Worm (Caenorhabditis elegans) whole organism, L1 larva: ENCODE data around the gene F01D5.10.
A peak's percentile ranks its signal among the peaks of the same experiment; 100 is the strongest.

ENCODE experiments used
- C04F5.9 ChIP-seq: sonication (generic microtip); optimal IDR thresholded peaks from 2 replicates; lab custom pipeline; 2016; ENCODE audit warnings: missing genetic modification characterization, missing compliant biosample characterization
- C16A3.4 ChIP-seq: fragments of 150-350 bp; optimal IDR thresholded peaks from 2 replicates; lab custom pipeline; 2014; ENCODE audit warnings: missing biosample characterization, missing genetic modification characterization
- F16B12.6 ChIP-seq: fragments of 150-350 bp; optimal IDR thresholded peaks from 2 replicates; lab custom pipeline; 2014; ENCODE audit warnings: missing biosample characterization, missing genetic modification characterization
- alr-1 ChIP-seq: fragments of 200-800 bp; sonication (Bioruptor generic); optimal IDR thresholded peaks from 2 replicates; lab custom pipeline; 2018; ENCODE audit warnings: borderline replicate concordance, mild to moderate bottlenecking, missing genetic modification characterization, missing compliant biosample characterization
- ama-1 ChIP-seq: fragments of 150-350 bp; optimal IDR thresholded peaks from 2 replicates; lab custom pipeline; 2014
- blmp-1 ChIP-seq: fragments of 150-350 bp; optimal IDR thresholded peaks from 2 replicates; lab custom pipeline; 2014; ENCODE audit warnings: missing biosample characterization, missing genetic modification characterization
- ceh-63 ChIP-seq: fragments of 200-800 bp; sonication (Bioruptor generic); optimal IDR thresholded peaks from 2 replicates; lab custom pipeline; 2018; ENCODE audit warnings: mild to moderate bottlenecking, missing genetic modification characterization, missing compliant biosample characterization
- ceh-8 ChIP-seq: fragments of 200-800 bp; sonication (Bioruptor generic); optimal IDR thresholded peaks from 2 replicates; lab custom pipeline; 2018; ENCODE audit warnings: mild to moderate bottlenecking, missing genetic modification characterization, moderate library complexity, missing compliant biosample characterization
- dpl-1 ChIP-seq, 3 experiments: fragments of 150-350 bp in 2 of 3; sonication (generic microtip) in 1 of 3; optimal IDR thresholded peaks; 2 replicates each; lab custom pipeline; 2014 to 2017; ENCODE audit warnings: missing biosample characterization in 3 of 3, missing genetic modification characterization in 3 of 3, missing genetic modification reagents in 3 of 3
- dsc-1 ChIP-seq: sonication (generic microtip); optimal IDR thresholded peaks from 2 replicates; lab custom pipeline; 2016; ENCODE audit warnings: mild to moderate bottlenecking, missing genetic modification characterization, missing compliant biosample characterization
- efl-1 ChIP-seq, 4 experiments: fragments of 150-350 bp; optimal IDR thresholded peaks in 3 of 4; peaks in 1 of 4; 1 replicate in 1 of 4; 2 replicates in 3 of 4; lab custom pipeline; 2014; ENCODE audit warnings: missing biosample characterization in 2 of 4, missing genetic modification characterization in 2 of 4, missing genetic modification reagents in 2 of 4
- efl-3 ChIP-seq: fragments of 200-800 bp; sonication (Bioruptor generic); optimal IDR thresholded peaks from 2 replicates; lab custom pipeline; 2018; ENCODE audit warnings: mild to moderate bottlenecking, missing genetic modification characterization, missing compliant biosample characterization
- egl-13 ChIP-seq: sonication (generic microtip); optimal IDR thresholded peaks from 2 replicates; lab custom pipeline; 2016; ENCODE audit warnings: missing genotype, missing genetic modification reagents, missing genetic modification characterization, missing compliant biosample characterization
- elt-2 ChIP-seq: sonication (generic microtip); optimal IDR thresholded peaks from 2 replicates; lab custom pipeline; 2016; ENCODE audit warnings: missing genetic modification characterization, mild to moderate bottlenecking, inconsistent platforms, missing compliant biosample characterization, missing genetic modification reagents
- elt-3 ChIP-seq, 6 experiments: fragments of 150-350 bp in 1 of 6; sonication (generic microtip); optimal IDR thresholded peaks; 2 replicates each; lab custom pipeline; 2017 to 2018; ENCODE audit warnings: missing biosample characterization in 6 of 6, missing genetic modification characterization in 6 of 6, inconsistent platforms in 1 of 6
- ets-5 ChIP-seq: fragments of 200-800 bp; sonication (Bioruptor generic); IDR thresholded peaks from 2 replicates; pipeline ENCODE4 v1.3.6; 2022; ENCODE audit warnings: missing genetic modification characterization, missing compliant biosample characterization
- fkh-4 ChIP-seq: sonication (generic microtip); optimal IDR thresholded peaks from 2 replicates; lab custom pipeline; 2016; ENCODE audit warnings: missing compliant biosample characterization, missing genetic modification characterization, borderline replicate concordance
- fos-1 ChIP-seq: fragments of 150-350 bp; optimal IDR thresholded peaks from 2 replicates; lab custom pipeline; 2014; ENCODE audit warnings: missing biosample characterization, missing genetic modification characterization
- grh-1 ChIP-seq: fragments of 200-800 bp; sonication (Bioruptor generic); IDR thresholded peaks from 2 replicates; pipeline ENCODE4 v1.3.6; 2022; ENCODE audit warnings: missing genetic modification reagents, missing genetic modification characterization, missing compliant biosample characterization
- hlh-4 ChIP-seq: sonication (generic microtip); optimal IDR thresholded peaks from 2 replicates; lab custom pipeline; 2016; ENCODE audit warnings: mild to moderate bottlenecking, missing genetic modification characterization, missing compliant biosample characterization
- hpl-2 ChIP-seq: fragments of 150-350 bp; optimal IDR thresholded peaks from 2 replicates; lab custom pipeline; 2014; ENCODE audit warnings: missing biosample characterization, missing genetic modification reagents, missing genetic modification characterization
- irx-1 ChIP-seq: sonication (generic microtip); optimal IDR thresholded peaks from 2 replicates; lab custom pipeline; 2016; ENCODE audit warnings: missing genetic modification characterization, missing compliant biosample characterization
- lin-13 ChIP-seq: fragments of 150-350 bp; optimal IDR thresholded peaks from 2 replicates; lab custom pipeline; 2014; ENCODE audit warnings: missing biosample characterization, missing genetic modification reagents, missing genetic modification characterization
- lin-14 ChIP-seq: fragments of 200-800 bp; sonication (Bioruptor generic); optimal IDR thresholded peaks from 2 replicates; lab custom pipeline; 2018; ENCODE audit warnings: mild to moderate bottlenecking, missing genetic modification characterization, moderate library complexity, missing compliant biosample characterization
- lin-15B ChIP-seq: fragments of 150-350 bp; sonication (generic microtip); optimal IDR thresholded peaks from 3 replicates; lab custom pipeline; 2014; ENCODE audit warnings: missing biosample characterization, missing genetic modification characterization
- lin-39 ChIP-seq: fragments of 150-350 bp; optimal IDR thresholded peaks from 2 replicates; lab custom pipeline; 2014; ENCODE audit warnings: missing biosample characterization, missing genetic modification reagents, missing genetic modification characterization
- mdl-1 ChIP-seq, 2 experiments: fragments of 150-350 bp; optimal IDR thresholded peaks; 2 replicates each; lab custom pipeline; 2014 to 2017; ENCODE audit warnings: missing biosample characterization in 2 of 2, missing genetic modification characterization in 2 of 2, inconsistent platforms in 1 of 2
- mef-2 ChIP-seq: fragments of 150-350 bp; optimal IDR thresholded peaks from 2 replicates; lab custom pipeline; 2014; ENCODE audit warnings: missing biosample characterization, missing genetic modification characterization
- mep-1 ChIP-seq: fragments of 150-350 bp; optimal IDR thresholded peaks from 2 replicates; lab custom pipeline; 2014; ENCODE audit warnings: missing biosample characterization, missing genetic modification characterization
- nhr-11 ChIP-seq: fragments of 150-350 bp; optimal IDR thresholded peaks from 2 replicates; lab custom pipeline; 2014; ENCODE audit warnings: missing biosample characterization, missing genetic modification characterization
- nhr-12 ChIP-seq: sonication (generic microtip); optimal IDR thresholded peaks from 2 replicates; lab custom pipeline; 2017; ENCODE audit warnings: missing biosample characterization, missing genetic modification characterization
- nhr-71 ChIP-seq: sonication (generic microtip); optimal IDR thresholded peaks from 2 replicates; lab custom pipeline; 2016; ENCODE audit warnings: mild to moderate bottlenecking, missing genetic modification characterization, moderate library complexity, missing compliant biosample characterization
- nhr-84 ChIP-seq: sonication (generic microtip); optimal IDR thresholded peaks from 2 replicates; lab custom pipeline; 2017; ENCODE audit warnings: missing biosample characterization, missing genetic modification characterization
- nhr-85 ChIP-seq: sonication (generic microtip); peaks from one replicate; lab custom pipeline; 2016; ENCODE audit warnings: missing genetic modification characterization, inconsistent platforms, missing compliant biosample characterization
- nhr-90 ChIP-seq: sonication (generic microtip); optimal IDR thresholded peaks from 2 replicates; lab custom pipeline; 2016; ENCODE audit warnings: mild to moderate bottlenecking, missing genetic modification characterization, missing compliant biosample characterization; ENCODE audit not compliant: poor library complexity
- pag-3 ChIP-seq: sonication (generic microtip); optimal IDR thresholded peaks from 2 replicates; lab custom pipeline; 2017; ENCODE audit warnings: missing genetic modification characterization, mild to moderate bottlenecking, missing compliant biosample characterization, antibody characterized with exemption, borderline replicate concordance; ENCODE audit not compliant: insufficient read depth
- skn-1 ChIP-seq: fragments of 150-350 bp; optimal IDR thresholded peaks from 2 replicates; lab custom pipeline; 2014; ENCODE audit warnings: missing biosample characterization, missing genetic modification characterization
- snpc-4 ChIP-seq: fragments of 150-350 bp; optimal IDR thresholded peaks from 2 replicates; lab custom pipeline; 2014; ENCODE audit warnings: missing biosample characterization, missing genetic modification characterization
- sptf-1 ChIP-seq: fragments of 150-350 bp; optimal IDR thresholded peaks from 2 replicates; lab custom pipeline; 2014; ENCODE audit warnings: missing biosample characterization, missing genetic modification characterization
- sup-37 ChIP-seq: fragments of 200-800 bp; sonication (Bioruptor generic); optimal IDR thresholded peaks from 2 replicates; lab custom pipeline; 2018; ENCODE audit warnings: mild to moderate bottlenecking, missing genetic modification characterization, missing compliant biosample characterization
- swsn-7 ChIP-seq: sonication (generic microtip); optimal IDR thresholded peaks from 2 replicates; lab custom pipeline; 2016; ENCODE audit warnings: missing genetic modification characterization, missing compliant biosample characterization
- tbx-2 ChIP-seq: sonication (generic microtip); optimal IDR thresholded peaks from 2 replicates; lab custom pipeline; 2016; ENCODE audit warnings: missing genetic modification characterization, missing compliant biosample characterization
- tlp-1 ChIP-seq: fragments of 150-350 bp; optimal IDR thresholded peaks from 2 replicates; lab custom pipeline; 2014; ENCODE audit warnings: missing biosample characterization, missing genetic modification characterization
- unc-98 ChIP-seq: fragments of 200-800 bp; sonication (Bioruptor generic); IDR thresholded peaks from 2 replicates; pipeline ENCODE4 v1.3.6; 2022; ENCODE audit warnings: missing genetic modification characterization, missing compliant biosample characterization
- zag-1 ChIP-seq: fragments of 150-350 bp; optimal IDR thresholded peaks from 2 replicates; lab custom pipeline; 2014; ENCODE audit warnings: missing biosample characterization, missing genetic modification characterization
- ztf-4 ChIP-seq: fragments of 150-350 bp; optimal IDR thresholded peaks from 2 replicates; lab custom pipeline; 2014; ENCODE audit warnings: missing biosample characterization, missing genetic modification characterization

The F01D5.10 gene

DNA sequence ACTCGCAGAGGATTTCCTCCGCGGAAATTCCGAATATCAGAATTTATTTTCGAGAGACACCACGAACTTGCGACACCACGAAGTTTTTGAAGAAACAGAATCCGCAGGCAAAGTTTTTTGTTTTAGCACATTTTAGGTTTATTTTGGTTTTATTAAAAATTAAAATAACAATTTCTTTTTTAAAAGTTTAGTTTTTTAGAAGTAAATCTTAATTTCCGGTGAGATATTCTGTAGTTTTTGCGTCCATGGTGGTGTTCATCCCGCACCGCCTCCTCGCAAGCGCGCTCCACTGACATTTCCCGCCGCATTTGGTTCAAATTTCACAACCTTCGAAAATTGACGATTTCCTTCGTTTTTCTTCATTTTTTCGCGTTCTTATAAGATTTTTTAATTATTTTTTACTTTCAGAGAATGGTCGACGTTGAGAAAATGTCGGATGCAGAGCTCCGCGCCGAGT, 41.9 kb upstream of the F01D5.10 start, which contains the start of gene lem-2 (continued):
- TF ChIP-seq alr-1 (tag; lab: Kevin White, UChicago) (no peak), nhr-90 (tag; lab: Kevin White, UChicago) (peak; percentile 90), nhr-12 (tag; lab: Kevin White, UChicago) (no peak)

DNA sequence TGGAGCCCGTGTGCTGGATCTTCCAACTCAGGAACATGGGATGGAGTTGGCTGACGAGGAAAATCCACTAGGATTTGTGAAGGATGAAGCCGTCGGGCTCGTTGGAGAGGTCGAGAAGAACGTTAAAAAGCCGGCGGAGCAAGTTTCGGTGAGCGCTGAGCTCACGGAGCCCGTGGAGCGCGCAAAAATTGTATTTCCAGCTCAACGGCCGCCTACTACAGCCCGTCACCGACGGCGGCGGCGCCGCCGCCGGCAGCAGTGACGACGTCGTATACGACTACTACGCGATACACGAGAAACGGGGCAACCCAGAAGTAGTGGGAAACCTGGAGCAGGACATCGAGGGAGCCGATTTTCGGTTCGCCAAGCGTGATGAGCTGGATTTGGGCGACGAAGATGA, 39.8 kb upstream of the F01D5.10 start:
- TF ChIP-seq mep-1 (tag; lab: Kevin White, UChicago) (no peak), irx-1 (tag; lab: Kevin White, UChicago) (no peak)

DNA sequence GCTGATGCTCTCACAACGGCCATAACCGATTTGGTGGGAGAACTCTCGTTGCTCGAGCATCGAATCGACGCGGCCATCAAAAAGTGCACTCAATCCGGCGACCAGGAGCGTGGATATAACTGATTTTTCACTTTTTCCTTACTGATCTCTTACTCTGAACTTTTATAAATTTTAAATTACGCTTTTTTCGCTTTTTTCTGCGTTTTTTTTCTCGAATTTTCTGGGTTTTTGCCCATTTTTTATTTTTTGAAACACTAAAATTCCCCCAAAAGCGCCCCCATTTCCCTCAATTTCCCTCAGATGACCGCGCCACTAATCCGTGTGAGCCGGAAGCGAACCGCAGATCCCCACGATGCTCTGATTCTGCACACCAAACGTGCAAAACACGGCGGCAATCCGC, 39.3 kb upstream of the F01D5.10 start, which contains the start of gene W01G7.4:
TSS of gene W01G7.4 (plus strand) at position 301 of the 400 bp plus-strand sequence.
- no peak for TF ChIP-seq elt-2
- no peak for TF ChIP-seq tbx-2 (tag; lab: Kevin White, UChicago)
- no peak for TF ChIP-seq lin-15B (tag; lab: Kevin White, UChicago)
- no peak for TF ChIP-seq mep-1 (tag; lab: Kevin White, UChicago)

DNA sequence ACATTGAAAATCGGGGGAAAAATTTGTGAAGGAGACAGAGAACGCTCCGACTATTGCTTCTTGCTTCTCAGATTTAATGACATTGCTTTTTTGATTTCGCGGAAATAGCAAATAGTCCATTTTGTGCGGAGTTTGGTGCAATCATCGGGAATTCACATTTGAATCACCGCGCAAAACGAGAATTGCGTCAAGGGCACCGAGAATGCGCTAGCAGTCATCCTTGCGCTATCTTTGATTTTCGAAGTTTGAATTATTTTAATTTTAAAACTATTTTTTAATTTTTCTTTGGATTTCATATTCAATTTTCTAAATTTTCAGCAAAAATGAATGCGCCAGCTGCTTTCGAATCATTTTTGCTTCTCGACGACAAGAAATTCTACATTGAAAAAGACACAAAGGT, 38.6 kb upstream of the F01D5.10 start, which contains the start of gene rpb-11:
TSS of gene rpb-11 (plus strand) at position 319 of the 400 bp plus-strand sequence.
- TF ChIP-seq dsc-1 (tag; lab: Kevin White, UChicago): peak; percentile 96
- TF ChIP-seq nhr-84: no peak
- TF ChIP-seq ets-5 (GFP tag; lab: Robert Waterston, UW): no peak
- peak; percentile 89 for TF ChIP-seq egl-13 (tag; lab: Kevin White, UChicago)
- peak; percentile 58; the same call in 1 of the 2 replicates for TF ChIP-seq unc-98 (GFP tag; lab: Robert Waterston, UW)
- no peak for TF ChIP-seq tlp-1 (tag; lab: Kevin White, UChicago)
- peak; percentile 99 for TF ChIP-seq dpl-1 (GFP tag; optimal IDR thresholded peaks at IDR 0.05; lab: Kevin White, UChicago)
- peak; percentile 68 for TF ChIP-seq hpl-2 (GFP tag; lab: Kevin White, UChicago)
- peak; percentile 94 for TF ChIP-seq grh-1 (GFP tag; lab: Robert Waterston, UW)
- TF ChIP-seq ama-1 (lab: Kevin White, UChicago): peak; percentile 82
- peak; percentile 85 for TF ChIP-seq C04F5.9 (tag; lab: Kevin White, UChicago)
- TF ChIP-seq elt-3 (tag; optimal IDR thresholded peaks at IDR 0.05; lab: Kevin White, UChicago): peak in 4 of 6 experiments; percentile 52 to 93 (median 80)
- TF ChIP-seq lin-13 (GFP tag; lab: Kevin White, UChicago): peak; percentile 95
- TF ChIP-seq nhr-11: peak; percentile 91
- TF ChIP-seq nhr-71: peak; percentile 97
- no peak for TF ChIP-seq pag-3 (tag; lab: Kevin White, UChicago)
- TF ChIP-seq mef-2 (tag; lab: Kevin White, UChicago): peak; percentile 73
- TF ChIP-seq blmp-1: peak; percentile 74
- peak; percentile 91 for TF ChIP-seq sup-37
- peak; percentile 95 for TF ChIP-seq swsn-7
- peak; percentile 96 for TF ChIP-seq nhr-85
- TF ChIP-seq alr-1 (tag; lab: Kevin White, UChicago): no peak
- no peak for TF ChIP-seq sptf-1 (tag; lab: Kevin White, UChicago)
- TF ChIP-seq ceh-63: no peak
- peak; percentile 90 for TF ChIP-seq skn-1 (tag; lab: Kevin White, UChicago)
- TF ChIP-seq ceh-8 (GFP tag; lab: Kevin White, UChicago): peak; percentile 92
- no peak for TF ChIP-seq hlh-4
- TF ChIP-seq efl-3 (GFP tag; lab: Kevin White, UChicago): peak; percentile 67
- peak; percentile 57 for TF ChIP-seq fkh-4 (tag; lab: Kevin White, UChicago)
- peak; percentile 92 for TF ChIP-seq lin-14 (GFP tag; lab: Kevin White, UChicago)
- peak; percentile 95 to 99 for TF ChIP-seq efl-1 (optimal IDR thresholded peaks at IDR 0.05; lab: Kevin White, UChicago)
- TF ChIP-seq efl-1 (GFP tag; optimal IDR thresholded peaks at IDR 0.05 in 1 of 2; lab: Kevin White, UChicago): peak; percentile 99 to 100
- peak; percentile 98 for TF ChIP-seq C16A3.4
- TF ChIP-seq fos-1 (tag; lab: Kevin White, UChicago): peak; percentile 82
- TF ChIP-seq snpc-4 (tag; lab: Kevin White, UChicago): peak; percentile 93
- peak in 1 of 2 experiments; percentile 86 for TF ChIP-seq mdl-1 (tag; optimal IDR thresholded peaks at IDR 0.05; lab: Kevin White, UChicago)
- peak; percentile 71 for TF ChIP-seq F16B12.6 (tag; lab: Kevin White, UChicago)
- TF ChIP-seq ztf-4: peak; percentile 94
- TF ChIP-seq nhr-12 (tag; lab: Kevin White, UChicago): no peak
- TF ChIP-seq zag-1 (tag; lab: Kevin White, UChicago): peak; percentile 7
- peak; percentile 98 for TF ChIP-seq lin-39 (tag; lab: Kevin White, UChicago)
